Fruit fly (Drosophila melanogaster): ENCODE measurements around the gene CG18473.

- TF ChIP-seq cnc (optimal IDR thresholded peaks at IDR 0.05) (no peak), tj (GFP tag; optimal IDR thresholded peaks at IDR 0.05) (no peak), CG14711 (tag; optimal IDR thresholded peaks at IDR 0.05) (no peak), toe (GFP tag; optimal IDR thresholded peaks at IDR 0.05) (no peak), CG7101 (tag; optimal IDR thresholded peaks at IDR 0.05) (no peak), CG11617 (GFP tag; optimal IDR thresholded peaks at IDR 0.05) (no peak), cic (GFP tag; optimal IDR thresholded peaks at IDR 0.05) (no peak), CG12768 (GFP tag; optimal IDR thresholded peaks at IDR 0.05) (no peak), CG5204 (GFP tag; optimal IDR thresholded peaks at IDR 0.05) (no peak), Crg-1 (GFP tag; optimal IDR thresholded peaks at IDR 0.05) (no peak), kay (GFP tag; ENCODE audit: borderline replicate concordance) (peak; percentile 89)
Measured at dm6 chr3R:9338771-9339170, 24.3 kb upstream of the CG18473 start.

Data from whole organism, adult.